Worm (Caenorhabditis elegans): ENCODE data around the gene bbs-8.

ce11 chrV:6799564-6799963 lies 34.7 kb upstream of the bbs-8 start, which contains the start of gene dmsr-9:
- no peak for TF ChIP-seq pqm-1 (tag; optimal IDR thresholded peaks at IDR 0.05)
- TF ChIP-seq pha-4 (tag; optimal IDR thresholded peaks at IDR 0.05) = no peak
- TF ChIP-seq unc-86 (tag; optimal IDR thresholded peaks at IDR 0.05) = no peak
- TF ChIP-seq sox-2 (GFP tag; IDR thresholded peaks at IDR 0.05) = no peak
- TF ChIP-seq K02D7.2 (tag; optimal IDR thresholded peaks at IDR 0.05) = no peak
- no peak for TF ChIP-seq ama-1 (optimal IDR thresholded peaks at IDR 0.05)
- TF ChIP-seq ets-4 (tag; optimal IDR thresholded peaks at IDR 0.05) = no peak
- TF ChIP-seq ceh-48 (tag; optimal IDR thresholded peaks at IDR 0.05) = no peak
- no peak for TF ChIP-seq dmd-4 (tag; optimal IDR thresholded peaks at IDR 0.05; ENCODE audit: borderline replicate concordance)
